Worm (Caenorhabditis elegans) whole organism, L4 larva: ENCODE data around the gene F59B1.2.

ENCODE experiments used
- F44E2.7 ChIP-seq: fragments of 200-800 bp; sonication (Bioruptor generic); IDR thresholded peaks from 2 replicates; pipeline ENCODE4 v2.1.2; 2022; ENCODE audit warnings: missing genetic modification characterization, missing compliant biosample characterization
- ama-1 ChIP-seq: fragments of 150-350 bp; optimal IDR thresholded peaks from 2 replicates; lab custom pipeline; 2014; ENCODE audit warnings: inconsistent platforms, mixed read lengths
- dve-1 ChIP-seq: sonication (generic microtip); optimal IDR thresholded peaks from 2 replicates; lab custom pipeline; 2017; ENCODE audit warnings: antibody characterized with exemption, mild to moderate bottlenecking, missing genetic modification characterization, missing compliant biosample characterization; ENCODE audit not compliant: insufficient read depth
- fos-1 ChIP-seq: fragments of 150-350 bp; optimal IDR thresholded peaks from 2 replicates; lab custom pipeline; 2014; ENCODE audit warnings: missing biosample characterization, missing genetic modification characterization
- mdl-1 ChIP-seq, 2 experiments: fragments of 150-350 bp in 1 of 2; sonication (generic microtip) in 1 of 2; optimal IDR thresholded peaks; 2 replicates each; lab custom pipeline; 2014 to 2017; ENCODE audit warnings: missing biosample characterization in 2 of 2, missing genetic modification characterization in 2 of 2
- nhr-28 ChIP-seq: fragments of 150-350 bp; optimal IDR thresholded peaks from 2 replicates; lab custom pipeline; 2014; ENCODE audit warnings: missing biosample characterization, missing genetic modification characterization
- nhr-76 ChIP-seq: fragments of 150-350 bp; optimal IDR thresholded peaks from 2 replicates; lab custom pipeline; 2014; ENCODE audit warnings: missing biosample characterization, missing genetic modification characterization
- snpc-4 ChIP-seq: fragments of 150-350 bp; optimal IDR thresholded peaks from 2 replicates; lab custom pipeline; 2014; ENCODE audit warnings: missing biosample characterization, missing genetic modification characterization
- tag-97 ChIP-seq: fragments of 200-800 bp; sonication (Bioruptor generic); IDR thresholded peaks from 2 replicates; pipeline ENCODE4 v1.3.6; 2022; ENCODE audit warnings: missing genetic modification characterization, missing compliant biosample characterization
- unc-130 ChIP-seq: sonication (generic microtip); optimal IDR thresholded peaks from 2 replicates; lab custom pipeline; 2016; ENCODE audit warnings: missing genetic modification reagents, missing genetic modification characterization, missing compliant biosample characterization
- zag-1 ChIP-seq: fragments of 150-350 bp; optimal IDR thresholded peaks from 2 replicates; lab custom pipeline; 2014; ENCODE audit warnings: missing biosample characterization, missing genetic modification characterization
- zfp-2 ChIP-seq: sonication (generic microtip); optimal IDR thresholded peaks from 2 replicates; lab custom pipeline; 2016; ENCODE audit warnings: mild to moderate bottlenecking, missing genetic modification characterization, missing compliant biosample characterization

DNA sequence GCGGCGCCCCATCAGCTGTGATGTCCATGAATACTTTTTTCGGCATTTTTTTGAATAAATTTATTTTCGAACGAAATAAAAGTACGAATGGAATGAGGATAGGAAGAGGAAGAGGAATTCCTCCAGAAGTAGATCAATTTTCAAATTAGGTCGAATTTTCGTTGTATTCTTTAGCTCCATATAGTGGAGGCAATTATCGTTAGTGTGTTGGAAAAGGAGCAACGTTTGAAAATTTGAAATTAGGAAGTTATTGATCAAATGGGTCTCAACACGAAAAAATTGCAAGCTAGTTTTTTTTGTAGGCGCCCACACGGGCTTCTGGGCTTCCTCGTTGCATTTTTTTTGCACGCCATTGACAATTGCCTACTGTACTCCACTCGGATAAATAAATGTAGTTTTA, 41.0 kb upstream of the F59B1.2 start, which contains the start of gene T22F3.12:
- TF ChIP-seq F44E2.7 (GFP tag; lab: Robert Waterston, UW) (no peak), unc-130 (no peak), nhr-28 (tag; lab: Kevin White, UChicago) (no peak), dve-1 (tag; lab: Kevin White, UChicago) (no peak), snpc-4 (tag; lab: Kevin White, UChicago) (no peak), tag-97 (GFP tag; lab: Robert Waterston, UW) (no peak), zag-1 (tag; lab: Kevin White, UChicago) (no peak), fos-1 (no peak), mdl-1 (tag; optimal IDR thresholded peaks at IDR 0.05; lab: Kevin White, UChicago) (no peak), ama-1 (lab: Kevin White, UChicago) (no peak), nhr-76 (tag; lab: Kevin White, UChicago) (no peak), zfp-2 (no peak)
